Fruit fly (Drosophila melanogaster) whole organism, prepupa: Measurements from ENCODE around the gene tilB.

Experiments
- CG16779 ChIP-seq: fragments of 200-800 bp; sonication (Bioruptor generic); optimal IDR thresholded peaks from 3 replicates; lab custom pipeline; 2017; ENCODE audit warnings: missing biosample characterization, mild to moderate bottlenecking, missing genetic modification characterization
- achi ChIP-seq: fragments of 200-800 bp; sonication (Bioruptor generic); optimal IDR thresholded peaks from 3 replicates; lab custom pipeline; 2016; ENCODE audit warnings: missing biosample characterization, missing genetic modification characterization
- acj6 ChIP-seq: fragments of 200-800 bp; sonication (Bioruptor generic); optimal IDR thresholded peaks from 3 replicates; lab custom pipeline; 2016; ENCODE audit warnings: missing biosample characterization, missing genetic modification characterization

DNA sequence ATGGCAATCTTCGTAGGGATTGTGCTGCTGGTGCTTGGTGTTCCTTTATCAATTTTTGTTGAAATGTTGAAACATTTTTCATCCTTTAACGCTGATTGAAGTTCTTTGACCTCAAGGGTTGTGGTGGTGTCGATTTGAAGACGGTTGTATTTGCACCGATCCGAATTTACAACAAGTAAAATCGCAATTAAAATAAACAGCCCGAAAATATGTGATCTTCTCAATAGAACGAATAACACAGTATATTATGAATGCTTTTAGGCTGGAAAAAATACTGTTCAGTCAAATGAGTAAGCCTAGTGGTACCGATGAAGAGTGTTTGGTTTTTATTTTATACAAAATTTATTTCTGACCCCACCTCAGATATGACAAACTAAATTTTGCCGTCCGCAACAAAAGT lies 6.5 kb upstream of the tilB start:
- TF ChIP-seq CG16779 (tag; lab: Kevin White, UChicago) (no peak), acj6 (GFP tag; lab: Kevin White, UChicago) (no peak), achi (GFP tag; lab: Kevin White, UChicago) (no peak)
